Worm (Caenorhabditis elegans): ENCODE data around the gene C49C3.15.

Gene C49C3.15

DNA sequence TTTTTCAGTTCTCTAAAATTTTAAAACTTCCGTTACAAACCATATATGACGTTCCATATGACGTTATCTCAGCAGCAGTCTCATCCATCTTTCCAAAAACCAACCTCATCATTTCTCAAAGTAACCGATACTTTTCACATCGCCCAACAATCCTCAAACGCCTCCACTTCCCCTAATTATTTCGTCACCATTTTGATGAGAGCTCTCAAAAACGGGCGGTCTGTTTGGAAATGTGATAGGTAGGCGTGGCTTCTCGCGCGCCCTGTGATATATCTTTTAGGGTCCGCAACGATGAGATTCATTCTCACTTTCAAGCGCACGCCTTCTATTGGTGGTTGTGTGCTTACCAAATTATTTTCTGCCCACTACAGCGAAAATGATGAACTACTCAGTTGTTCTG is 34.3 kb downstream of the C49C3.15 start, which contains the start of gene trh-1:
TSS of gene trh-1 (plus strand) at position 301 of the 400 bp plus-strand sequence.
- TF ChIP-seq him-1 (tag; optimal IDR thresholded peaks at IDR 0.05), result no peak
- no peak for TF ChIP-seq dao-5 (tag; optimal IDR thresholded peaks at IDR 0.05)
- TF ChIP-seq W03F9.2 (tag; optimal IDR thresholded peaks at IDR 0.05), result no peak

DNA sequence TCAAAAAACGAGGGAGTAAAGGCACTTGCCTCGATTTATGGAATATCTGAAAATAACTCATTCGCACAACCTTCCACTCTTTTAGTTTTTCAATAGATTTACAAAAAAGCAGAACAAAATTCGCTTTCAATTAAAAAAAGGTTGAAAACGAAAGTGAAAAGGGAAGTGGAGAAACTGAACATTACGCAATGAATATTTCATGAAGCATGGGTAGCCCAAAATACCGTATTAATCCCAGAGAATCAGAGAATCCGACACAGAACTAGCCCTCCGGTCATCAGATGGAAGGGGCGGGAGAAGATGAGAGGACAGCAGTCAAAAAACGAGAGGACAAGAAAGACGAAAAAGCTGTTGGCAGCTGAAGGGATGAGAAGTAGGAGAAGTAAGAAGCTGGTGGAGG is 37.4 kb downstream of the C49C3.15 start, which contains the start of gene C30H6.5:
TSS of gene C30H6.5 (plus strand) at position 301 of the 400 bp plus-strand sequence.
- TF ChIP-seq him-1 (tag; optimal IDR thresholded peaks at IDR 0.05), result no peak
- TF ChIP-seq W03F9.2 (tag; optimal IDR thresholded peaks at IDR 0.05), result no peak
- TF ChIP-seq dao-5 (tag; optimal IDR thresholded peaks at IDR 0.05), result no peak

- no peak for TF ChIP-seq dao-5 (tag; optimal IDR thresholded peaks at IDR 0.05)
- TF ChIP-seq him-1 (tag; optimal IDR thresholded peaks at IDR 0.05), result no peak
- TF ChIP-seq W03F9.2 (tag; optimal IDR thresholded peaks at IDR 0.05), result no peak
Observed at ce11 chrIV:17376127-17376526, 42.1 kb downstream of the C49C3.15 start, which contains the start of gene haf-1. TSS of gene haf-1 (plus strand) at chrIV:17376427.

DNA sequence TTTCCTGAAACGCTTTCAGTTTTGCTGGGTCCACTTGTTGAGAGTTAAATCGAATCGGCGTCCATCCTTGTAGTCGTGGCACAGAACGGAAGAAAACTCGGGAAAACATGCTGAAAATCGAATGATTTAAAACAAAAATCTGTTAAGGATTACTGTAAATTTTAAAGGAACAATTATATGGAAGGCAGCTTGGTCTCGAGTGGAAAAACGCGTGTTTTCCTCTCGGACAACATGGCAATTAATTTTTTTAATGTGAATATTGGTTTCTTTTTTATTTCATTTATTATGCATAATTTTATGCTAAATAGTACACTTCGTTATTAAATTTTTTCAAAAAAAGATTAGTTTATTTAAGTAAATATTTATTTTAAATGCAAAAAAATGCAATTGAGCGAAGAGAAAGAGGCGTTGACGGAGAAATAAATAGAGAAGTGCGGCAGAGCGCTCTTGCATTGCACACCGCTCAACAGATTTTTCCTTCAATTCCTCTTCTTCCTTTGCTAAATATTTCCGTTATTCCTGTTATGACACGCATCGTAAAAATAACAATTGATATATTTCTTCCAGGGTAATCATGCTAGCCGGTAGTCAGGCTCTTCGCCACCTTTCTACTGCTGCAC is 46.1 kb downstream of the C49C3.15 start, which contains the start of the genes C30H6.9 and dlat-2:
TSS of gene C30H6.9 (minus strand) at position 110 of the 620 bp plus-strand sequence.
TSS of gene dlat-2 (plus strand) at position 566 of the 620 bp plus-strand sequence.
- TF ChIP-seq dao-5 (tag; optimal IDR thresholded peaks at IDR 0.05) (no peak), W03F9.2 (tag; optimal IDR thresholded peaks at IDR 0.05) (peak; percentile 76), him-1 (tag; optimal IDR thresholded peaks at IDR 0.05) (no peak)

DNA sequence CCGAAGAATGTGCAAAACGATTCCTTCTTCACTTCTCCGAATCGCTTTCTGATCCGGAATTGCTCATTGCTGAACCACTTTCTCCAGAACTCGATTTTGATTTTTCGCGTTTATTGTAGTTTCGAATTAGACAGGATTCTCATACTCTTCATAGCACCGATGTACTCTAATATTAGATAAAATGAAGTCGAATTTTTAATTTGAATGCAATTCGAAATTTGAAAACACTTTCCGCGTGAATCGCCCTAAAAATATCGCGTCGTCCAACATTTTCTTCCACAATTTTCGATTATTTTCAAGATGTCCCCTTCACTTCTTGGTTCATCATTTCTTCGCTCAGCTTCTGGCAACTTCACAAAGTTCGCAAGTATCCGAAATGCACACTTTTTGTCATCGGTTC is 48.0 kb downstream of the C49C3.15 start, which contains the start of gene C30H6.8:
TSS of gene C30H6.8 (plus strand) at position 301 of the 400 bp plus-strand sequence.
- TF ChIP-seq W03F9.2 (tag; optimal IDR thresholded peaks at IDR 0.05) (no peak), him-1 (tag; optimal IDR thresholded peaks at IDR 0.05) (no peak), dao-5 (tag; optimal IDR thresholded peaks at IDR 0.05) (no peak)

ce11 chrIV:17383046-17383445 is 49.0 kb downstream of the C49C3.15 start, which contains the start of gene C30H6.12:
TSS of gene C30H6.12 (plus strand) at chrIV:17383346.
- no peak for TF ChIP-seq him-1 (tag; optimal IDR thresholded peaks at IDR 0.05)
- TF ChIP-seq W03F9.2 (tag; optimal IDR thresholded peaks at IDR 0.05), result no peak
